Worm (Caenorhabditis elegans) whole organism, L3 larva: ENCODE measurements around the gene ptr-8.

ENCODE experiments used
- R02D3.7 ChIP-seq: fragments of 150-350 bp; optimal IDR thresholded peaks from 2 replicates; lab custom pipeline; 2014; ENCODE audit warnings: missing biosample characterization, missing genetic modification characterization
- ZK546.5 ChIP-seq: sonication (generic microtip); optimal IDR thresholded peaks from 2 replicates; lab custom pipeline; 2017; ENCODE audit warnings: missing biosample characterization, missing genetic modification characterization
- aly-2 ChIP-seq: fragments of 150-350 bp; optimal IDR thresholded peaks from 2 replicates; lab custom pipeline; 2014; ENCODE audit warnings: missing biosample characterization, missing genetic modification characterization
- ama-1 ChIP-seq: fragments of 150-350 bp; optimal IDR thresholded peaks from 2 replicates; lab custom pipeline; 2018
- ceh-16 ChIP-seq: sonication (generic microtip); optimal IDR thresholded peaks from 2 replicates; lab custom pipeline; 2017; ENCODE audit warnings: missing biosample characterization, missing genetic modification characterization
- ceh-28 ChIP-seq: fragments of 150-350 bp; optimal IDR thresholded peaks from 2 replicates; lab custom pipeline; 2014; ENCODE audit warnings: missing biosample characterization, missing genetic modification reagents, missing genetic modification characterization
- ceh-82 ChIP-seq: fragments of 150-350 bp; optimal IDR thresholded peaks from 2 replicates; lab custom pipeline; 2014; ENCODE audit warnings: missing biosample characterization, missing genetic modification characterization
- ceh-9 ChIP-seq: sonication (generic microtip); optimal IDR thresholded peaks from 2 replicates; lab custom pipeline; 2018; ENCODE audit warnings: missing biosample characterization, missing genetic modification characterization
- daf-12 ChIP-seq: fragments of 150-350 bp; optimal IDR thresholded peaks from 2 replicates; lab custom pipeline; 2014; ENCODE audit warnings: missing biosample characterization, missing genetic modification reagents, missing genetic modification characterization
- egl-27 ChIP-seq: sonication (generic microtip); optimal IDR thresholded peaks from 4 replicates; lab custom pipeline; 2017; ENCODE audit warnings: missing biosample characterization, missing genetic modification reagents, missing genetic modification characterization
- egl-5 ChIP-seq: fragments of 150-350 bp; optimal IDR thresholded peaks from 2 replicates; lab custom pipeline; 2017; ENCODE audit warnings: missing biosample characterization, missing genetic modification reagents, missing genetic modification characterization, inconsistent platforms
- elt-1 ChIP-seq: fragments of 150-350 bp; optimal IDR thresholded peaks from 2 replicates; lab custom pipeline; 2014; ENCODE audit warnings: missing biosample characterization, missing genetic modification characterization
- elt-2 ChIP-seq: sonication (generic microtip); optimal IDR thresholded peaks from 2 replicates; lab custom pipeline; 2016; ENCODE audit warnings: missing genetic modification reagents, mild to moderate bottlenecking, missing genetic modification characterization, missing compliant biosample characterization
- elt-3 ChIP-seq, 3 experiments: fragments of 150-350 bp in 1 of 3; sonication (generic microtip) in 2 of 3; optimal IDR thresholded peaks; 2 replicates in 2 of 3; 4 replicates in 1 of 3; lab custom pipeline; 2014 to 2017; ENCODE audit warnings: missing biosample characterization in 3 of 3, missing genetic modification characterization in 3 of 3
- eor-1 ChIP-seq, 2 experiments: fragments of 150-350 bp; optimal IDR thresholded peaks; 2 replicates each; lab custom pipeline; 2014 to 2018; ENCODE audit warnings: missing biosample characterization in 2 of 2, missing genetic modification characterization in 2 of 2
- fkh-10 ChIP-seq: sonication (generic microtip); optimal IDR thresholded peaks from 2 replicates; lab custom pipeline; 2017; ENCODE audit warnings: missing biosample characterization, missing genetic modification reagents, missing genetic modification characterization
- fkh-2 ChIP-seq: fragments of 150-350 bp; optimal IDR thresholded peaks from 2 replicates; lab custom pipeline; 2014; ENCODE audit warnings: missing biosample characterization, missing genetic modification reagents, missing genetic modification characterization
- fos-1 ChIP-seq: fragments of 150-350 bp; optimal IDR thresholded peaks from 2 replicates; lab custom pipeline; 2014; ENCODE audit warnings: missing biosample characterization, missing genetic modification characterization
- hmg-11 ChIP-seq: sonication (generic microtip); optimal IDR thresholded peaks from 2 replicates; lab custom pipeline; 2016; ENCODE audit warnings: missing genetic modification characterization, missing compliant biosample characterization
- jun-1 ChIP-seq: fragments of 150-350 bp; optimal IDR thresholded peaks from 2 replicates; lab custom pipeline; 2014; ENCODE audit warnings: missing biosample characterization, missing genetic modification reagents, missing genetic modification characterization
- lin-15B ChIP-seq: fragments of 150-350 bp; optimal IDR thresholded peaks from 2 replicates; lab custom pipeline; 2014; ENCODE audit warnings: missing biosample characterization, missing genetic modification characterization
- lin-39 ChIP-seq: fragments of 150-350 bp; optimal IDR thresholded peaks from 2 replicates; lab custom pipeline; 2018; ENCODE audit warnings: missing biosample characterization, missing genetic modification reagents, missing genetic modification characterization
- lsy-12 ChIP-seq: sonication (generic microtip); optimal IDR thresholded peaks from 2 replicates; lab custom pipeline; 2016; ENCODE audit warnings: mild to moderate bottlenecking, missing genetic modification characterization, missing compliant biosample characterization
- mdl-1 ChIP-seq: fragments of 150-350 bp; optimal IDR thresholded peaks from 2 replicates; lab custom pipeline; 2014; ENCODE audit warnings: missing biosample characterization, missing genetic modification characterization
- mml-1 ChIP-seq: fragments of 150-350 bp; sonication (generic microtip); optimal IDR thresholded peaks from 3 replicates; lab custom pipeline; 2014; ENCODE audit warnings: missing biosample characterization, missing genetic modification characterization
- nfya-1 ChIP-seq: sonication (generic microtip); optimal IDR thresholded peaks from 2 replicates; lab custom pipeline; 2017; ENCODE audit warnings: missing genetic modification characterization, mild to moderate bottlenecking, missing compliant biosample characterization, antibody characterized with exemption, moderate library complexity; ENCODE audit not compliant: insufficient read depth
- nhr-11 ChIP-seq: fragments of 150-350 bp; optimal IDR thresholded peaks from 2 replicates; lab custom pipeline; 2014; ENCODE audit warnings: missing biosample characterization, missing genetic modification characterization
- nhr-12 ChIP-seq: fragments of 150-350 bp; optimal IDR thresholded peaks from 2 replicates; lab custom pipeline; 2014; ENCODE audit warnings: missing biosample characterization, missing genetic modification characterization
- nhr-23 ChIP-seq: fragments of 150-350 bp; optimal IDR thresholded peaks from 2 replicates; lab custom pipeline; 2014; ENCODE audit warnings: missing biosample characterization, missing genetic modification reagents, missing genetic modification characterization
- nhr-237 ChIP-seq: fragments of 150-350 bp; optimal IDR thresholded peaks from 2 replicates; lab custom pipeline; 2014; ENCODE audit warnings: missing biosample characterization, missing genetic modification characterization
- nhr-25 ChIP-seq: sonication (generic microtip); optimal IDR thresholded peaks from 2 replicates; lab custom pipeline; 2017; ENCODE audit warnings: missing biosample characterization, missing genetic modification characterization
- nhr-28 ChIP-seq: fragments of 150-350 bp; optimal IDR thresholded peaks from 2 replicates; lab custom pipeline; 2014; ENCODE audit warnings: missing biosample characterization, missing genetic modification characterization
- nhr-43 ChIP-seq: sonication (generic microtip); optimal IDR thresholded peaks from 2 replicates; lab custom pipeline; 2016; ENCODE audit warnings: mild to moderate bottlenecking, missing genetic modification characterization, missing compliant biosample characterization; ENCODE audit not compliant: poor library complexity, severe bottlenecking
- nhr-67 ChIP-seq: fragments of 150-350 bp; optimal IDR thresholded peaks from 2 replicates; lab custom pipeline; 2014; ENCODE audit warnings: missing biosample characterization, missing genetic modification characterization
- nhr-76 ChIP-seq: fragments of 150-350 bp; sonication (generic microtip); optimal IDR thresholded peaks from 5 replicates; lab custom pipeline; 2014; ENCODE audit warnings: missing biosample characterization, missing genetic modification characterization
- nhr-77 ChIP-seq: fragments of 150-350 bp; optimal IDR thresholded peaks from 2 replicates; lab custom pipeline; 2014; ENCODE audit warnings: missing biosample characterization, missing genetic modification characterization
- pha-4 ChIP-seq: fragments of 150-350 bp; optimal IDR thresholded peaks from 2 replicates; lab custom pipeline; 2014; ENCODE audit warnings: missing biosample characterization, missing genetic modification reagents, missing genetic modification characterization
- pqm-1 ChIP-seq: fragments of 150-350 bp; optimal IDR thresholded peaks from 2 replicates; lab custom pipeline; 2017; ENCODE audit warnings: missing biosample characterization, missing genetic modification characterization, inconsistent platforms
- sea-2 ChIP-seq: fragments of 150-350 bp; sonication (generic microtip); optimal IDR thresholded peaks from 4 replicates; lab custom pipeline; 2014; ENCODE audit warnings: missing biosample characterization, missing genetic modification reagents, missing genetic modification characterization
- skn-1 ChIP-seq: fragments of 150-350 bp; optimal IDR thresholded peaks from 2 replicates; lab custom pipeline; 2014; ENCODE audit warnings: missing biosample characterization, missing genetic modification characterization
- snpc-4 ChIP-seq: fragments of 150-350 bp; optimal IDR thresholded peaks from 2 replicates; lab custom pipeline; 2014; ENCODE audit warnings: missing biosample characterization, missing genetic modification characterization
- tbx-2 ChIP-seq: sonication (generic microtip); optimal IDR thresholded peaks from 2 replicates; lab custom pipeline; 2016; ENCODE audit warnings: mild to moderate bottlenecking, missing genetic modification characterization, missing compliant biosample characterization
- unc-39 ChIP-seq: sonication (generic microtip); optimal IDR thresholded peaks from 4 replicates; lab custom pipeline; 2017; ENCODE audit warnings: missing biosample characterization, missing genetic modification characterization
- unc-62 ChIP-seq: fragments of 150-350 bp; sonication (generic microtip); optimal IDR thresholded peaks from 4 replicates; lab custom pipeline; 2014; ENCODE audit warnings: missing biosample characterization, missing genetic modification reagents, missing genetic modification characterization
- zag-1 ChIP-seq: fragments of 150-350 bp; optimal IDR thresholded peaks from 2 replicates; lab custom pipeline; 2014; ENCODE audit warnings: missing biosample characterization, missing genetic modification characterization
- ztf-11 ChIP-seq: fragments of 150-350 bp; optimal IDR thresholded peaks from 2 replicates; lab custom pipeline; 2014; ENCODE audit warnings: missing biosample characterization, missing genetic modification characterization
- ztf-4 ChIP-seq: fragments of 150-350 bp; optimal IDR thresholded peaks from 2 replicates; lab custom pipeline; 2014; ENCODE audit warnings: missing biosample characterization, missing genetic modification characterization

Gene ptr-8

DNA sequence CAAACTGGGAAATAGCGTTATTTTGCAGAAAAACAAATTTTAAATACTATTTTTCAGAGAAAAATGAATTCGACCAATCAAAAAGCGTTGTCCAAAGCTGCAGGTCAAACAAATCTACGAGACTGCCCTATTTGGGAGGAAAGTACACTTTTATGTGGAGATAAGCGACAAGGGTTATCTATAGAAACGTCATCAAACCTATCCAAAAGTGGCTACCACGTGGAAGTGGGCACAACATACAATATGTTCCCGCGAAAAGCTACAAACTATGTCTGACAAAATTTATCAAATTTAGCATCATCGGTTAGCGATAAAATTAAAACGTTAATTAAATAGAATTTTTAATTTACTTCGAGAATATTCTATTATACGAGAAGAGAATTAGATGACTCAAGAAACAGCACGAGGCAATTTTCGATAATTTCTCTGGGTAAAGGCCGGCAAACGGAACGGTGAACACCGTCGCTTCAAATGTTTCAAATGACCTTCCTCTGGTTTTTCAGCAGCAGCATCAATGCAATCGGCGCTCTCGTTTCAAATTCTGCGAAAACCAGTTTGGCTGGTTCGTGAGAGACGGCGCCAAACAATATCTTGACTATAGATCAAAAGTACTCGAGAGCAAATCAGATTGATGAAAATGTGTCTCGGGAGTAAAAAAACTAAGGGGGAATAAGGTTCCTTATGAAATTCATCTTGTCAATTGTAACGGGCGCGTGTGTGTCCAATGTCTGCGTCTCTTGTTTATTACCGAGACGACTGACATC is 27.2 kb upstream of the ptr-8 start:
- TF ChIP-seq nhr-43, result peak; percentile 32
- TF ChIP-seq nhr-67 (tag; lab: Kevin White, UChicago), result no peak
- no peak for TF ChIP-seq R02D3.7
- no peak for TF ChIP-seq nhr-12 (tag; lab: Kevin White, UChicago)
- TF ChIP-seq nhr-237 (tag; lab: Kevin White, UChicago), result no peak
- no peak for TF ChIP-seq zag-1 (tag; lab: Kevin White, UChicago)
- TF ChIP-seq fkh-10 (GFP tag; lab: Kevin White, UChicago), result no peak
- TF ChIP-seq lsy-12 (tag; lab: Kevin White, UChicago), result no peak
- no peak for TF ChIP-seq mdl-1 (tag; lab: Kevin White, UChicago)
- TF ChIP-seq elt-1 (tag; lab: Kevin White, UChicago), result peak; percentile 78
- peak; percentile 3 for TF ChIP-seq nfya-1 (tag; lab: Kevin White, UChicago)
- TF ChIP-seq eor-1 (tag; optimal IDR thresholded peaks at IDR 0.05; lab: Kevin White, UChicago), result no peak
- TF ChIP-seq lin-15B (tag; lab: Kevin White, UChicago), result no peak
- no peak for TF ChIP-seq unc-39 (tag; lab: Kevin White, UChicago)
- TF ChIP-seq pha-4 (tag; lab: Kevin White, UChicago), result no peak
- no peak for TF ChIP-seq ama-1
- no peak for TF ChIP-seq unc-62 (GFP tag; lab: Kevin White, UChicago)
- no peak for TF ChIP-seq snpc-4 (tag; lab: Kevin White, UChicago)
- TF ChIP-seq aly-2 (tag; lab: Kevin White, UChicago), result no peak
- peak; percentile 23 for TF ChIP-seq pqm-1 (tag; lab: Kevin White, UChicago)
- TF ChIP-seq ceh-82, result no peak
- TF ChIP-seq nhr-23 (tag; lab: Kevin White, UChicago), result peak; percentile 1
- no peak for TF ChIP-seq nhr-28 (tag; lab: Kevin White, UChicago)
- TF ChIP-seq nhr-25, result peak; percentile 80
- TF ChIP-seq egl-5 (tag; lab: Kevin White, UChicago), result no peak
- TF ChIP-seq nhr-77 (tag; lab: Kevin White, UChicago), result no peak
- TF ChIP-seq skn-1 (tag; lab: Kevin White, UChicago), result no peak
- TF ChIP-seq hmg-11 (tag; lab: Kevin White, UChicago), result no peak
- no peak for TF ChIP-seq nhr-76 (tag; lab: Kevin White, UChicago)
- TF ChIP-seq elt-3 (tag; optimal IDR thresholded peaks at IDR 0.05; lab: Kevin White, UChicago), result no peak
- TF ChIP-seq ztf-11 (tag; lab: Kevin White, UChicago), result no peak
- no peak for TF ChIP-seq ceh-28 (tag; lab: Kevin White, UChicago)
- TF ChIP-seq sea-2 (GFP tag; lab: Kevin White, UChicago), result no peak
- no peak for TF ChIP-seq tbx-2 (tag; lab: Kevin White, UChicago)
- TF ChIP-seq elt-2 (tag; lab: Kevin White, UChicago), result peak; percentile 85
- TF ChIP-seq egl-27 (tag; lab: Kevin White, UChicago), result no peak
- TF ChIP-seq ztf-4, result no peak
- no peak for TF ChIP-seq daf-12 (tag; lab: Kevin White, UChicago)
- TF ChIP-seq ZK546.5, result no peak
- TF ChIP-seq mml-1 (tag; lab: Kevin White, UChicago), result no peak
- no peak for TF ChIP-seq ceh-9 (tag; lab: Kevin White, UChicago)
- no peak for TF ChIP-seq fkh-2 (tag; lab: Kevin White, UChicago)
- peak; percentile 28 for TF ChIP-seq lin-39 (tag; lab: Kevin White, UChicago)
- TF ChIP-seq nhr-11 (tag; lab: Kevin White, UChicago), result no peak
- no peak for TF ChIP-seq fos-1 (tag; lab: Kevin White, UChicago)
- no peak for TF ChIP-seq jun-1
- TF ChIP-seq ceh-16, result no peak
- TF ChIP-seq, all 47 proteins: peak for 8
